Fruit fly (Drosophila melanogaster) whole organism, adult: ENCODE measurements around the gene Dus1.

Experiments used
- CG11617 ChIP-seq: fragments of 200-800 bp; sonication (Bioruptor generic); optimal IDR thresholded peaks from 2 replicates; lab custom pipeline; 2017; ENCODE audit warnings: mild to moderate bottlenecking, missing biosample characterization, missing genetic modification reagents, missing genetic modification characterization
- CG12768 ChIP-seq: fragments of 200-800 bp; sonication (Bioruptor generic); optimal IDR thresholded peaks from 2 replicates; lab custom pipeline; 2017; ENCODE audit warnings: missing biosample characterization, missing genetic modification characterization, mild to moderate bottlenecking, moderate library complexity, missing genetic modification reagents
- CG14711 ChIP-seq: fragments of 200-800 bp; sonication (Bioruptor generic); optimal IDR thresholded peaks from 2 replicates; lab custom pipeline; 2018; ENCODE audit warnings: missing biosample characterization, mild to moderate bottlenecking, missing genetic modification characterization, moderate library complexity
- CG1620 ChIP-seq: fragments of 200-800 bp; sonication (Bioruptor generic); optimal IDR thresholded peaks from 2 replicates; lab custom pipeline; 2016; ENCODE audit warnings: missing biosample characterization, missing genetic modification characterization
- CG33017 ChIP-seq: fragments of 200-800 bp; sonication (Bioruptor generic); optimal IDR thresholded peaks from 2 replicates; lab custom pipeline; 2018; ENCODE audit warnings: missing biosample characterization, mild to moderate bottlenecking, missing genetic modification characterization, moderate library complexity
- CG5204 ChIP-seq: fragments of 200-800 bp; sonication (Bioruptor generic); optimal IDR thresholded peaks from 2 replicates; lab custom pipeline; 2016; ENCODE audit warnings: missing biosample characterization, missing genetic modification characterization
- CG7045 ChIP-seq: fragments of 200-800 bp; sonication (Bioruptor generic); optimal IDR thresholded peaks from 2 replicates; lab custom pipeline; 2017; ENCODE audit warnings: missing biosample characterization, mild to moderate bottlenecking, missing genetic modification characterization
- CG7101 ChIP-seq: fragments of 200-800 bp; sonication (Bioruptor generic); optimal IDR thresholded peaks from 2 replicates; lab custom pipeline; 2018; ENCODE audit warnings: missing biosample characterization, mild to moderate bottlenecking, missing genetic modification characterization, moderate library complexity
- Clk ChIP-seq: fragments of 200-800 bp; sonication (Bioruptor generic); optimal IDR thresholded peaks from 2 replicates; lab custom pipeline; 2017; ENCODE audit warnings: missing biosample characterization, missing genetic modification characterization
- Crg-1 ChIP-seq: fragments of 200-800 bp; sonication (Bioruptor generic); optimal IDR thresholded peaks from 2 replicates; lab custom pipeline; 2016; ENCODE audit warnings: missing biosample characterization, missing genetic modification characterization
- Hr96 ChIP-seq: fragments of 200-800 bp; sonication (Bioruptor generic); optimal IDR thresholded peaks from 2 replicates; lab custom pipeline; 2016; ENCODE audit warnings: missing biosample characterization, missing genetic modification characterization
- Mnt ChIP-seq: fragments of 200-800 bp; sonication (Bioruptor generic); optimal IDR thresholded peaks from 2 replicates; lab custom pipeline; 2016; ENCODE audit warnings: missing biosample characterization, mild to moderate bottlenecking, missing genetic modification characterization
- bab1 ChIP-seq: fragments of 200-800 bp; sonication (Bioruptor generic); optimal IDR thresholded peaks from 3 replicates; lab custom pipeline; 2019; ENCODE audit warnings: missing biosample characterization, mild to moderate bottlenecking, missing genetic modification characterization, moderate library complexity
- cic ChIP-seq: fragments of 200-800 bp; sonication (Bioruptor generic); optimal IDR thresholded peaks from 2 replicates; lab custom pipeline; 2017; ENCODE audit warnings: missing biosample characterization, mild to moderate bottlenecking, missing genetic modification characterization, moderate library complexity
- cnc ChIP-seq, 2 experiments: fragments of >200 bp; optimal IDR thresholded peaks; 2 replicates each; lab custom pipeline; 2017
- kay ChIP-seq: fragments of 200-800 bp; sonication (Bioruptor generic); peaks from one replicate; lab custom pipeline; 2016; ENCODE audit warnings: missing biosample characterization, missing genetic modification characterization, borderline replicate concordance
- ovo ChIP-seq: fragments of 200-800 bp; sonication (Bioruptor generic); optimal IDR thresholded peaks from 2 replicates; lab custom pipeline; 2016; ENCODE audit warnings: missing biosample characterization, missing genetic modification characterization
- pad ChIP-seq: fragments of 200-800 bp; sonication (Bioruptor generic); optimal IDR thresholded peaks from 3 replicates; lab custom pipeline; 2017; ENCODE audit warnings: missing biosample characterization, missing genetic modification characterization, mild to moderate bottlenecking, moderate library complexity, missing genetic modification reagents
- tj ChIP-seq: fragments of 200-800 bp; sonication (Bioruptor generic); optimal IDR thresholded peaks from 3 replicates; lab custom pipeline; 2017; ENCODE audit warnings: missing biosample characterization, mild to moderate bottlenecking, missing genetic modification characterization, moderate library complexity
- toe ChIP-seq: fragments of 200-800 bp; sonication (Bioruptor generic); optimal IDR thresholded peaks from 2 replicates; lab custom pipeline; 2016; ENCODE audit warnings: missing biosample characterization, missing genetic modification characterization

Dus1 gene

dm6 chr2L:300877-301706 is 29.5 kb upstream of the Dus1 start:
- TF ChIP-seq pad (GFP tag; lab: Kevin White, UChicago) = peak; percentile 55
- no peak for TF ChIP-seq CG14711 (tag; lab: Kevin White, UChicago)
- TF ChIP-seq cic (GFP tag; lab: Kevin White, UChicago) = peak; percentile 64
- no peak for TF ChIP-seq Clk (GFP tag; lab: Kevin White, UChicago)
- TF ChIP-seq toe = no peak
- no peak for TF ChIP-seq Crg-1 (GFP tag; lab: Kevin White, UChicago)

DNA sequence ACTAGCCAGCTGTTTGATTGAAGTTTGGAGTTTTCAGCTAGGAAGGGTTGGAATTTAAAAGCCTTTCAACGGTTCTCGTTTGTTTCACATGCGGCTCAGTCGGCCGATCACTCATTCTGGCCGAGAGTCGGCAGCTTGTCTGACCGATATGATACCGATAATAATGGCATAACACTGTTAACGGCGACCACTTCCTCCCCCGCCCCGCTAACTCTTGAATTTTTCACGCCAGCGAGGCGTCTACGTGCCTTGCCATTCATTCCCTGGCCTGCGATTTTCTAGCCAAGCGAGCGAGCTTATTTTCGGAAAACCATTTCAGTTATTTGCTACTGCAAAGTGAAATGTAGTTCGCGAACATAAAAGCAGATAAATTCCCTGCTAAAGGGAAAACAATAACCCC is 28.5 kb upstream of the Dus1 start:
- TF ChIP-seq Hr96 (GFP tag; lab: Kevin White, UChicago) (no peak), CG11617 (GFP tag; lab: Kevin White, UChicago) (no peak), CG14711 (tag; lab: Kevin White, UChicago) (no peak)

DNA sequence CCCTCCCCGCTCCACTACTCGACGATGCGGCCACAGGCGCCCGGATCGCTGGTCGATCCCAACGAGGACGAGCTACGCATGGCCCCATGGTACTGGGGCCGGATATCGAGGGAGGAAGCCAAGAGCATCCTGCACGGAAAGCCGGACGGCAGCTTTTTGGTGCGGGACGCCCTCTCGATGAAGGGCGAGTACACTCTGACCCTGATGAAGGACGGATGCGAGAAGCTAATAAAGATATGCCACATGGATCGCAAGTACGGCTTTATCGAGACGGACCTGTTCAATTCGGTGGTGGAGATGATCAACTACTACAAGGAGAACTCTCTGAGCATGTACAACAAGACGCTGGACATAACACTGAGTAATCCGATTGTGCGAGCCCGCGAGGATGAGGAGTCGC is 27.5 kb upstream of the Dus1 start:
- TF ChIP-seq Clk (GFP tag; lab: Kevin White, UChicago) (no peak), tj (no peak), bab1 (no peak), CG7101 (no peak), CG1620 (GFP tag; lab: Kevin White, UChicago) (no peak), ovo (GFP tag; lab: Kevin White, UChicago) (no peak), CG11617 (GFP tag; lab: Kevin White, UChicago) (no peak), CG33017 (tag; lab: Kevin White, UChicago) (no peak), toe (no peak), Mnt (GFP tag; lab: Kevin White, UChicago) (no peak), cnc (optimal IDR thresholded peaks at IDR 0.05; lab: Kevin White, UChicago) (no peak), CG14711 (tag; lab: Kevin White, UChicago) (no peak), Hr96 (GFP tag; lab: Kevin White, UChicago) (no peak)

- TF ChIP-seq CG33017 (tag; lab: Kevin White, UChicago) = no peak
- no peak for TF ChIP-seq CG5204 (GFP tag; lab: Kevin White, UChicago)
- peak; percentile 32 for TF ChIP-seq cic (GFP tag; lab: Kevin White, UChicago)
- no peak for TF ChIP-seq pad (GFP tag; lab: Kevin White, UChicago)
- no peak for TF ChIP-seq CG14711 (tag; lab: Kevin White, UChicago)
- no peak for TF ChIP-seq CG7101
- no peak for TF ChIP-seq Mnt (GFP tag; lab: Kevin White, UChicago)
- TF ChIP-seq kay (GFP tag; lab: Kevin White, UChicago) = no peak
- TF ChIP-seq tj = peak; percentile 16
- TF ChIP-seq Hr96 (GFP tag; lab: Kevin White, UChicago) = no peak
- TF ChIP-seq Clk (GFP tag; lab: Kevin White, UChicago) = no peak
Observed at dm6 chr2L:298285-298644, 26.7 kb upstream of the Dus1 start.

DNA sequence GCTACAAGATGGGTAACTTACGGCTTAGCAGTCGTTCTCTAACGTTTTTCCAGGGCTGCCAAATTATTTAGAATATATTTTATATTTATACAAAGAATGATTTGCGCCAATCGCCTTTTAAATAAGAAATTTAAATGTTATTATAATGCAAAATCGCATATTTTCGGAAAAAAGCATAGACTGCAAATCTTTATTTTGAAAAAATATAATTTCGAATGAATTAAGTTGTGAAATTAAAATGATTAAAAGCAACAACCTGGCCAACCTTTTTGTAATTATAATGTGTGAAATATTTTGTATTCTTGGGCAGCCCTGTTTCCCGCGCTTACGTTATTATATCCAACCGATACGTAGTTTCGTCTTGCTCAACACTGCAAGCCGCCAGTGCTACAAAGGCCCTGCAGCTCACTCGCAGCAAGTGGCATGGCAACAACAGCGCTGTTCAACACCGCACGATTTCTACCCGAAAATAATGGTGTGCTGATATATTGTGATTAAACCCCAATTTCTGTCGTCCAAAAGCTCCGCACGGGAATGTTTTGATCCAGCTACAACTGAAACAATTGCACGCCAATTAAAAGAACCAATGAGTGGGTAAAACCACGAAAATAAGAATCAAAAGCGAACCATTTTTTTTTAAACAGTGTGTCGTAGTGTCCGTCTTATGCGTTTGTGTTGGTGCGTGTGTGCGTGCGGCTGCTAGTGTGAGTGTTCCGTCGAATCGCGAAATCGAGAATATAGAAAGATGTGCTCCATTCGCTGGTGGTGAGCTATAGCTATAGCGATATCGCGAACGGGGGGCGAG is 26.1 kb upstream of the Dus1 start, which contains the start of gene Pi3K21B:
Gene Pi3K21B, plus strand, starts transcription at position 401 of the 805 bp plus-strand sequence.
- peak; percentile 94 for TF ChIP-seq CG7101
- TF ChIP-seq Mnt (GFP tag; lab: Kevin White, UChicago) = peak; percentile 96
- peak; percentile 94 for TF ChIP-seq Clk (GFP tag; lab: Kevin White, UChicago)
- TF ChIP-seq cic (GFP tag; lab: Kevin White, UChicago) = peak; percentile 63
- no peak for TF ChIP-seq kay (GFP tag; lab: Kevin White, UChicago)
- peak; percentile 90 for TF ChIP-seq pad (GFP tag; lab: Kevin White, UChicago)
- no peak for TF ChIP-seq CG5204 (GFP tag; lab: Kevin White, UChicago)
- peak; percentile 99 for TF ChIP-seq Crg-1 (GFP tag; lab: Kevin White, UChicago)
- peak; percentile 99 for TF ChIP-seq CG1620 (GFP tag; lab: Kevin White, UChicago)
- peak; percentile 97 for TF ChIP-seq Hr96 (GFP tag; lab: Kevin White, UChicago)
- TF ChIP-seq tj = peak; percentile 62
- peak; percentile 94 for TF ChIP-seq CG14711 (tag; lab: Kevin White, UChicago)
- TF ChIP-seq toe = peak; percentile 96
- TF ChIP-seq cnc (optimal IDR thresholded peaks at IDR 0.05; lab: Kevin White, UChicago) = no peak
- TF ChIP-seq bab1 = peak; percentile 86
- peak; percentile 96 for TF ChIP-seq ovo (GFP tag; lab: Kevin White, UChicago)
- TF ChIP-seq CG7045 = peak; percentile 96
- peak; percentile 97 for TF ChIP-seq CG12768 (GFP tag; lab: Kevin White, UChicago)
- TF ChIP-seq CG11617 (GFP tag; lab: Kevin White, UChicago) = peak; percentile 96
- peak; percentile 93 for TF ChIP-seq CG33017 (tag; lab: Kevin White, UChicago)
